Fruit fly (Drosophila melanogaster): Measurements from ENCODE around the gene Sfp26Ad.

Gene Sfp26Ad

dm6 chr2L:5901553-5901952 is 41.6 kb downstream of the Sfp26Ad start:
- no peak for TF ChIP-seq Dll (optimal IDR thresholded peaks at IDR 0.05)
- no peak for TF ChIP-seq usp (GFP tag; optimal IDR thresholded peaks at IDR 0.05)
- no peak for TF ChIP-seq psq (optimal IDR thresholded peaks at IDR 0.05)
- no peak for TF ChIP-seq CG8478 (optimal IDR thresholded peaks at IDR 0.05)
- TF ChIP-seq EcR (GFP tag; optimal IDR thresholded peaks at IDR 0.05): no peak
- TF ChIP-seq pan (optimal IDR thresholded peaks at IDR 0.05): no peak

- no peak for TF ChIP-seq Dll (optimal IDR thresholded peaks at IDR 0.05)
Measured at dm6 chr2L:5899170-5899708, 43.9 kb downstream of the Sfp26Ad start.

dm6 chr2L:5894533-5894932 is 48.6 kb downstream of the Sfp26Ad start:
- TF ChIP-seq pan (optimal IDR thresholded peaks at IDR 0.05) (no peak), EcR (GFP tag; optimal IDR thresholded peaks at IDR 0.05) (no peak), Dll (optimal IDR thresholded peaks at IDR 0.05) (no peak), psq (optimal IDR thresholded peaks at IDR 0.05) (no peak), usp (GFP tag; optimal IDR thresholded peaks at IDR 0.05) (no peak), CG8478 (optimal IDR thresholded peaks at IDR 0.05) (no peak)

dm6 chr2L:5893796-5894195 is 49.3 kb downstream of the Sfp26Ad start, which contains the start of gene Acp26Aa:
Gene Acp26Aa, minus strand, starts transcription at chr2L:5893896.
- TF ChIP-seq psq (optimal IDR thresholded peaks at IDR 0.05): no peak
- TF ChIP-seq EcR (GFP tag; optimal IDR thresholded peaks at IDR 0.05): no peak
- no peak for TF ChIP-seq usp (GFP tag; optimal IDR thresholded peaks at IDR 0.05)
- TF ChIP-seq CG8478 (optimal IDR thresholded peaks at IDR 0.05): no peak
- no peak for TF ChIP-seq pan (optimal IDR thresholded peaks at IDR 0.05)
- no peak for TF ChIP-seq Dll (optimal IDR thresholded peaks at IDR 0.05)

dm6 chr2L:5892762-5893161 is 50.3 kb downstream of the Sfp26Ad start, which contains the start of gene Acp26Ab:
Gene Acp26Ab, minus strand, starts transcription at chr2L:5892862.
- TF ChIP-seq pan (optimal IDR thresholded peaks at IDR 0.05) (no peak), psq (optimal IDR thresholded peaks at IDR 0.05) (no peak), EcR (GFP tag; optimal IDR thresholded peaks at IDR 0.05) (no peak), Dll (optimal IDR thresholded peaks at IDR 0.05) (no peak), CG8478 (optimal IDR thresholded peaks at IDR 0.05) (no peak), usp (GFP tag; optimal IDR thresholded peaks at IDR 0.05) (no peak)

Measured in whole organism.